Worm (Caenorhabditis elegans) whole organism, late embryonic: ENCODE data around the gene clec-19.

Experiments used
- F13H6.1 ChIP-seq: sonication (generic microtip); optimal IDR thresholded peaks from 2 replicates; lab custom pipeline; 2016; ENCODE audit warnings: missing genetic modification characterization, missing compliant biosample characterization
- che-1 ChIP-seq: sonication (generic microtip); optimal IDR thresholded peaks from 2 replicates; lab custom pipeline; 2016; ENCODE audit warnings: mild to moderate bottlenecking, missing genetic modification characterization, missing compliant biosample characterization
- dve-1 ChIP-seq: sonication (generic microtip); optimal IDR thresholded peaks from 2 replicates; lab custom pipeline; 2017; ENCODE audit warnings: antibody characterized with exemption, mild to moderate bottlenecking, missing genetic modification characterization, missing compliant biosample characterization
- fkh-10 ChIP-seq: fragments of 150-350 bp; optimal IDR thresholded peaks from 2 replicates; lab custom pipeline; 2014; ENCODE audit warnings: missing biosample characterization, missing genetic modification reagents, missing genetic modification characterization
- gmeb-2 ChIP-seq: sonication (generic microtip); optimal IDR thresholded peaks from 2 replicates; lab custom pipeline; 2016; ENCODE audit warnings: missing genetic modification characterization, inconsistent platforms, missing compliant biosample characterization
- hlh-6 ChIP-seq: sonication (generic microtip); optimal IDR thresholded peaks from 2 replicates; lab custom pipeline; 2016; ENCODE audit warnings: missing genotype, missing genetic modification characterization, missing compliant biosample characterization
- mec-3 ChIP-seq: sonication (generic microtip); optimal IDR thresholded peaks from 2 replicates; lab custom pipeline; 2016; ENCODE audit warnings: borderline replicate concordance, missing genetic modification characterization, missing compliant biosample characterization
- nhr-232 ChIP-seq: sonication (generic microtip); optimal IDR thresholded peaks from 2 replicates; lab custom pipeline; 2016; ENCODE audit warnings: missing genetic modification characterization, missing compliant biosample characterization
- ref-2 ChIP-seq: sonication (generic microtip); optimal IDR thresholded peaks from 2 replicates; lab custom pipeline; 2016; ENCODE audit warnings: missing genetic modification characterization, missing compliant biosample characterization
- rnt-1 ChIP-seq: sonication (generic microtip); optimal IDR thresholded peaks from 2 replicates; lab custom pipeline; 2016; ENCODE audit warnings: missing genetic modification characterization, missing compliant biosample characterization
- sox-4 ChIP-seq: sonication (generic microtip); optimal IDR thresholded peaks from 2 replicates; lab custom pipeline; 2017; ENCODE audit warnings: mild to moderate bottlenecking, missing genetic modification characterization, inconsistent platforms, missing compliant biosample characterization
- syd-9 ChIP-seq: sonication (generic microtip); optimal IDR thresholded peaks from 2 replicates; lab custom pipeline; 2016; ENCODE audit warnings: mild to moderate bottlenecking, missing genetic modification characterization, moderate library complexity, missing compliant biosample characterization
- tbx-2 ChIP-seq: sonication (generic microtip); optimal IDR thresholded peaks from 2 replicates; lab custom pipeline; 2016; ENCODE audit warnings: missing genetic modification characterization, missing compliant biosample characterization
- unc-86 ChIP-seq: sonication (generic microtip); optimal IDR thresholded peaks from 2 replicates; lab custom pipeline; 2016; ENCODE audit warnings: missing genetic modification characterization, missing compliant biosample characterization

DNA sequence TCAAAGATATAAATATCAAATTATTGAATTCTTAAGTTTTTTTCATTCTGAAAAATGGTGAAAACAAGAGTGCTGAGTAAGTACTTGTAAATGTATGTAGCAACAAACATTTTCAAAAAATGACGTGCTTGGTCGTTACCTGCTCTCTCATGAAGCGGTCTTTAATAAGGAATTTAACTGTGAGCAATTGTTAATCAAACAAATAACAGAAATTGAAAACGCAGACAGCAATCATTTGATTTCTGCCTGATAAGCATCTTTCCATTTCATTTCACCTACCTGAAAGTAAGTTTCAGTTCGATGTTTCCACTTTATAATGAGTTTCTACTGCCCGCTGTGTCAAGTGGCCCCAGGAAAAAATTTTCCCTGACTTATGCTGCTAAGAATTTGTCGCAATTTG, 18.8 kb downstream of the clec-19 start, which contains the start of gene math-28:
- no peak for TF ChIP-seq gmeb-2
- no peak for TF ChIP-seq tbx-2 (tag; lab: Kevin White, UChicago)
- TF ChIP-seq sox-4 (tag; lab: Kevin White, UChicago): no peak
- TF ChIP-seq rnt-1 (tag; lab: Kevin White, UChicago): no peak
- TF ChIP-seq hlh-6 (tag; lab: Kevin White, UChicago): no peak
- TF ChIP-seq syd-9 (tag; lab: Kevin White, UChicago): no peak
- no peak for TF ChIP-seq mec-3 (tag; lab: Kevin White, UChicago)
- TF ChIP-seq fkh-10: no peak
- TF ChIP-seq ref-2 (tag; lab: Kevin White, UChicago): no peak
- TF ChIP-seq nhr-232: no peak
- no peak for TF ChIP-seq che-1 (tag; lab: Kevin White, UChicago)
- no peak for TF ChIP-seq F13H6.1 (tag; lab: Kevin White, UChicago)
- no peak for TF ChIP-seq dve-1 (tag; lab: Kevin White, UChicago)
- no peak for TF ChIP-seq unc-86 (tag; lab: Kevin White, UChicago)
